Fruit fly (Drosophila melanogaster): ENCODE results near the gene Cen.

The Cen gene

DNA sequence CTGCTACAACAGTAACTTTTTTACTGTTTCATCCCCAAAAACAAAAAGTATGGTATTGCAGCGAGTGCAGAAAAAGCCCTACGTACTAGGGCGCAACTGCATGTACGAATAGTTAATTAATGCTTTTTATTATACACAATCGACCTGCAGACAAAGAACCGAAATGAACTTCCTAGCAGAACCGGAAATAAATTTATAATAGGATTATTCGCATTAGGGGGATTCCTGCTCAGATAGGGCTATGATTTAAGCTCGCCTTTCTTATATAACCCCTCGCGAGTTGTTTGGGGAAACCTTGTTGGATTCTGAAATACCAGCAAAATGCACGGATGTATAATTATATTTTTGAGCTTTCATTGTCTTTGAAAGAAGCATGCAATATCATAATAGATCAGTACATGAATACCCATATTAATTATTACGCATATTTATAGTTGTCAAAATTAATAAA, at the start of gene Cen:
Cen (minus strand) TSS at position 199 of the 451 bp plus-strand sequence.
- TF ChIP-seq CG13624 (GFP tag; optimal IDR thresholded peaks at IDR 0.05) (peak; percentile 25), Dref (GFP tag; IDR thresholded peaks at IDR 0.05) (no peak), CG9932 (GFP tag; IDR thresholded peaks at IDR 0.05) (peak; percentile 51; the same call in 1 of the 2 replicates), Mad (GFP tag; optimal IDR thresholded peaks at IDR 0.05) (peak; percentile 23), lab (GFP tag; optimal IDR thresholded peaks at IDR 0.05) (no peak), tup (GFP tag; optimal IDR thresholded peaks at IDR 0.05) (no peak), dysf (GFP tag; IDR thresholded peaks at IDR 0.05) (peak; percentile 49; the same call in 2 of the 3 replicates), ttk (GFP tag; IDR thresholded peaks at IDR 0.05) (peak; percentile 32; the same call in 1 of the 2 replicates), Xrp1 (GFP tag; IDR thresholded peaks at IDR 0.05) (no peak), Opbp (GFP tag; IDR thresholded peaks at IDR 0.05; ENCODE audit: partially characterized antibody) (no peak), al (GFP tag; IDR thresholded peaks at IDR 0.05) (no peak), cad (GFP tag; optimal IDR thresholded peaks at IDR 0.05) (no peak), pho (GFP tag; optimal IDR thresholded peaks at IDR 0.05) (peak; percentile 25), GATAe (GFP tag; conservative IDR thresholded peaks at IDR 0.05) (no peak), Bdp1 (GFP tag; optimal IDR thresholded peaks at IDR 0.05) (no peak), Aef1 (GFP tag; IDR thresholded peaks at IDR 0.05) (peak; percentile 45; the same call in 1 of the 3 replicates), CG14050 (GFP tag; IDR thresholded peaks at IDR 0.05) (0 out of 3 replicates have a peak, but pooled peaks have one; percentile 34), emc (GFP tag; optimal IDR thresholded peaks at IDR 0.05) (no peak), Sry-β (GFP tag; optimal IDR thresholded peaks at IDR 0.05) (no peak), Oli (tag; optimal IDR thresholded peaks at IDR 0.05) (peak; percentile 25), MESR4 (GFP tag; optimal IDR thresholded peaks at IDR 0.05) (no peak), mam (GFP tag; optimal IDR thresholded peaks at IDR 0.05) (peak; percentile 5), Hr3 (GFP tag; optimal IDR thresholded peaks at IDR 0.05) (peak; percentile 13), Pdp1 (GFP tag; optimal IDR thresholded peaks at IDR 0.05) (peak; percentile 42 to 95), kah (GFP tag; optimal IDR thresholded peaks at IDR 0.05) (no peak), CG1602 (GFP tag; optimal IDR thresholded peaks at IDR 0.05) (peak; percentile 30), ranshi (GFP tag; IDR thresholded peaks at IDR 0.05) (no peak), crc (GFP tag; optimal IDR thresholded peaks at IDR 0.05) (no peak), tgo (GFP tag; IDR thresholded peaks at IDR 0.05) (0 out of 3 replicates have a peak, but pooled peaks have one; percentile 34), CG4730 (GFP tag; IDR thresholded peaks at IDR 0.05) (no peak), croc (GFP tag; conservative IDR thresholded peaks at IDR 0.05) (no peak), CG11398 (GFP tag; optimal IDR thresholded peaks at IDR 0.05) (no peak), CG18619 (GFP tag; optimal IDR thresholded peaks at IDR 0.05) (peak; percentile 21), CG2120 (GFP tag; optimal IDR thresholded peaks at IDR 0.05) (peak; percentile 63), fd96Cb (tag; optimal IDR thresholded peaks at IDR 0.05) (no peak), CG13775 (GFP tag; optimal IDR thresholded peaks at IDR 0.05) (peak; percentile 61), CG8765 (GFP tag; IDR thresholded peaks at IDR 0.05) (peak; percentile 15; the same call in 1 of the 2 replicates), CG10321 (GFP tag; IDR thresholded peaks at IDR 0.05) (no peak), chinmo (GFP tag; IDR thresholded peaks at IDR 0.05; ENCODE audit: partially characterized antibody) (no peak), CG9609 (GFP tag; optimal IDR thresholded peaks at IDR 0.05) (peak; percentile 0), ems (GFP tag; optimal IDR thresholded peaks at IDR 0.05) (peak; percentile 2), MBD-R2 (GFP tag; IDR thresholded peaks at IDR 0.05) (peak; percentile 40; the same call in 1 of the 2 replicates), fd102C (GFP tag; optimal IDR thresholded peaks at IDR 0.05) (no peak), CG6689 (GFP tag; IDR thresholded peaks at IDR 0.05) (no peak), CG8359 (GFP tag; optimal IDR thresholded peaks at IDR 0.05; ENCODE audit: borderline replicate concordance) (no peak), pita (GFP tag; optimal IDR thresholded peaks at IDR 0.05) (no peak), z (GFP tag; IDR thresholded peaks at IDR 0.05) (no peak), CG10366 (GFP tag; IDR thresholded peaks at IDR 0.05) (peak; percentile 47), klu (GFP tag; IDR thresholded peaks at IDR 0.05) (no peak), abd-A (tag; optimal IDR thresholded peaks at IDR 0.05) (no peak), Dip3 (GFP tag; optimal IDR thresholded peaks at IDR 0.05) (peak; percentile 53), CG5953 (GFP tag; IDR thresholded peaks at IDR 0.05) (no peak)

Measured in whole organism, embryonic.